Fruit fly (Drosophila melanogaster): ENCODE results near the gene Spase22-23.

Spase22-23 gene

DNA sequence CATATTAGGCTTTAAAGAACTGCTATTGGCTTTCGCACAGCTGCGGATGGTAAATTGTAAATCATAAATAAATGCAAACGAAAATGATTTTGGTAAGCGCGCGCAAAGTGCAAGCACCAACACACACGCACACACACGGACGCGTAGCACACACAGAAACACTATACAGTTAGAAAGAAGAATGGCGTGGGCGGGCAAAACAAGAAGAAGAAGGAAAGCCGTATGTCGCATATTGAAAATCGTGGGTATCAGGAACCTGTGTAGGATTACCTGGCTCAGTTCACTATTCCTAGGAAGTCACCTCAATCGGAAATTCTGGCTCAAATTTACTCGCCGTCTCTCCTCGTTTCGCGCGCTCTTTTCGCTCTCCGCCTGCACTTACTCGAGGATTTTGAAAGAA lies 9.0 kb downstream of the Spase22-23 start, which contains the start of gene cav:
Gene cav (plus strand): TSS at position 259 of the 400 bp plus-strand sequence.
- peak; percentile 20 for TF ChIP-seq Dif (GFP tag; optimal IDR thresholded peaks at IDR 0.05; ENCODE audit: partially characterized antibody)
- TF ChIP-seq psq (GFP tag; optimal IDR thresholded peaks at IDR 0.05): no peak

DNA sequence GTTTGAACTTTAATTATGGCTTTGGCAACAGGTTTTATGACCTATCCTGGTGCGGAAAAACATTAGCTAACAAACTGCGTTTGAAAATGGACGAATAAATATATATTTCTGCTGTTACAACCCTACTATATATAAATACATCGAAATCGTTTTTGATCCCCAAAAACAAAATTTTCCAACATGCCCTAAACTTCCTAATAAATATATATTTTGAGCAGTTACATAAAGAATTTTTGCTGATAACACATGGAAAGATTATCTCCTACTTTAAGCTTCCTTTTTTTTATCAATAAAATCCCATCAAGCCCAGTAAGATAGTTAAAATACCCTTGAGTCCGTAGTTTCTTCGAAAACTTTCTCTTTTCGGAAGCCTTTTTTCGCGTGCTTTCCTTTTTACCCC lies 10.7 kb downstream of the Spase22-23 start:
- TF ChIP-seq woc (GFP tag; optimal IDR thresholded peaks at IDR 0.05) (no peak), Hnf4 (GFP tag; optimal IDR thresholded peaks at IDR 0.05) (no peak), rgr (GFP tag; optimal IDR thresholded peaks at IDR 0.05) (no peak), Abd-B (GFP tag; optimal IDR thresholded peaks at IDR 0.05) (no peak), dl (GFP tag; optimal IDR thresholded peaks at IDR 0.05; ENCODE audit: insufficient read depth in 1 of 2, partially characterized antibody in 2 of 2) (no peak), Dfd (GFP tag; optimal IDR thresholded peaks at IDR 0.05) (no peak), dsf (GFP tag; optimal IDR thresholded peaks at IDR 0.05; ENCODE audit: borderline replicate concordance) (no peak), sv (GFP tag; optimal IDR thresholded peaks at IDR 0.05) (no peak), GATAd (GFP tag; optimal IDR thresholded peaks at IDR 0.05) (no peak), fru (GFP tag; optimal IDR thresholded peaks at IDR 0.05) (no peak), Jra (GFP tag; optimal IDR thresholded peaks at IDR 0.05) (no peak), usp (GFP tag; optimal IDR thresholded peaks at IDR 0.05) (no peak), Dif (GFP tag; optimal IDR thresholded peaks at IDR 0.05; ENCODE audit: partially characterized antibody) (no peak), CrebA (GFP tag; optimal IDR thresholded peaks at IDR 0.05; ENCODE audit: borderline replicate concordance) (no peak), Hr78 (GFP tag; optimal IDR thresholded peaks at IDR 0.05) (no peak), N (GFP tag; optimal IDR thresholded peaks at IDR 0.05) (no peak), foxo (GFP tag; optimal IDR thresholded peaks at IDR 0.05) (no peak), ey (GFP tag; optimal IDR thresholded peaks at IDR 0.05) (no peak), HLH106 (tag; optimal IDR thresholded peaks at IDR 0.05) (no peak), psq (GFP tag; optimal IDR thresholded peaks at IDR 0.05) (no peak)

DNA sequence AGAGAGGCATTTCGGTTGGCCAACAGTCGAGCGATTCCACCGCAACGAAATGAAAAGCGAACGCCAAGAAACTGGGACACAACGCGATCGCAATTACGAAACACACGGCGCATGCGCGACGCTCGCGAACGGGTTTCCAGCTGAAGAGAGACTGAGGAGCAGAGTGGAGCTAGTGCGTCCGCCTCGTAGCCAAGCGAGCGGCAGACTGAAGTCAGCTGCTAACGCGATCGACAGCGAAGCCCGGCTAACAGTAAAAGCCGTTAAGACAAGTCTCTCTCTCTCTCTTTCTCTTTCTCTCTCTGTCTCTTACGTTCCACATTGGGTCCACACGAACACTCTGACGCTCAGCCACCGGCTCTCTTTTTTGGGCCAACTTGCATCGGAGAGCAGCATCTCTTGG lies 11.3 kb downstream of the Spase22-23 start, which contains the start of gene CG17786:
Gene CG17786 (minus strand): TSS at position 154 of the 400 bp plus-strand sequence.
- no peak for TF ChIP-seq jim (GFP tag; optimal IDR thresholded peaks at IDR 0.05)
- TF ChIP-seq dl (GFP tag; optimal IDR thresholded peaks at IDR 0.05; ENCODE audit: insufficient read depth in 1 of 2, partially characterized antibody in 2 of 2): peak in 1 of 2 experiments; percentile 72
- TF ChIP-seq Sp1 (GFP tag; optimal IDR thresholded peaks at IDR 0.05): peak; percentile 43
- TF ChIP-seq Dif (GFP tag; optimal IDR thresholded peaks at IDR 0.05; ENCODE audit: partially characterized antibody): peak; percentile 72
- TF ChIP-seq psq (GFP tag; optimal IDR thresholded peaks at IDR 0.05): peak; percentile 1
- peak; percentile 7 for TF ChIP-seq h (GFP tag; optimal IDR thresholded peaks at IDR 0.05)
- TF ChIP-seq Mio (GFP tag; optimal IDR thresholded peaks at IDR 0.05): no peak

DNA sequence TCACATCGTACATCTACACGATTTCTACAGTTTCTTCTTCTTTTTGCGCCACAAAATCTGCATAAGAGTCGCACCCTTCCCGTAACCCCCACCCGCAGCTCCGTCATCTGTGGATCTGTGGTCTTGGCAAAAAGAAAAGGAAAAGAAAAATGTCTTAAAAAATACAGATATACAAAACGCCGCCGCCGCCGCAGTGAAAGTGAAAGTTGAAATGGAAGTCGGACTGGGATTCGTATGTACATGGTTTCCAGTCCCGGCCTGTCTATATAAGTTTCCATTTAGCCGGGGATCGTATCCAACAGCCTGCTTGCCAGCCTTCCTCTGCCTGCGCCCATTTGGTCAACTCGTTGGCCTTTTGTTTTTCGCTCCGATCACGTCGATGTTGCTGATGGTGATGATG lies 13.8 kb downstream of the Spase22-23 start:
- TF ChIP-seq dmrt93B (GFP tag; optimal IDR thresholded peaks at IDR 0.05) (no peak), Hr83 (GFP tag; optimal IDR thresholded peaks at IDR 0.05; ENCODE audit: poor library complexity, severe bottlenecking) (no peak), Sp1 (GFP tag; optimal IDR thresholded peaks at IDR 0.05) (no peak), CrebA (GFP tag; optimal IDR thresholded peaks at IDR 0.05; ENCODE audit: borderline replicate concordance) (no peak), Hr78 (GFP tag; optimal IDR thresholded peaks at IDR 0.05) (no peak), jim (GFP tag; optimal IDR thresholded peaks at IDR 0.05) (no peak), h (GFP tag; optimal IDR thresholded peaks at IDR 0.05) (no peak)

DNA sequence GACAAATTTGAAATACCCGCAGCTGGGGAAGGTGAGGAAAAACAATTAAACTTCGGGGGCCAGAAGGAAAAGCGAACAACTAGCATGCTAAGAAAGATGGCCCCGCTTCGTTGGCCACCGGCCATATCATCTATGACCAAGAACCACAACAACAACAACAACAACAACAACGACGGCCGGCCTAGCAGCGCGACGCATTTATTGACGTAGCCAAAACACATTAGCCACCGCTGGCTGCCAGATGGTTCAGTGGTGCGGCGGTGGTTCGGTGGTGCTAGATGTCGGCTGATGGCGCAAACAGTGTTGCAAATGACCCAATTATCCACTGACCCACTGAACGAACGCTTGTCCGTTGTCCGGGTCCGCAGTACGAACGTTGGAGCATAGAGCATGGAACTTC lies 16.2 kb downstream of the Spase22-23 start:
- TF ChIP-seq psq (GFP tag; optimal IDR thresholded peaks at IDR 0.05) (no peak), dmrt93B (GFP tag; optimal IDR thresholded peaks at IDR 0.05) (no peak), OdsH (GFP tag; optimal IDR thresholded peaks at IDR 0.05) (no peak), CG9705 (GFP tag; optimal IDR thresholded peaks at IDR 0.05) (no peak), woc (GFP tag; optimal IDR thresholded peaks at IDR 0.05) (no peak)
